Fruit fly (Drosophila melanogaster) whole organism, embryonic: Measurements from ENCODE around the gene PGAP2.
A peak's percentile ranks its signal among the peaks of the same experiment; 100 is the strongest.

Experiments used
- Bdp1 ChIP-seq: fragments of 200-800 bp; sonication (Bioruptor generic); optimal IDR thresholded peaks from 3 replicates; lab custom pipeline; 2016; ENCODE audit warnings: missing biosample characterization, missing genetic modification characterization
- CG10209 ChIP-seq: fragments of 200-800 bp; sonication (Bioruptor generic); optimal IDR thresholded peaks from 3 replicates; lab custom pipeline; 2017; ENCODE audit warnings: missing biosample characterization, mild to moderate bottlenecking, missing genetic modification characterization, missing genetic modification reagents
- CG12236 ChIP-seq: fragments of 200-800 bp; sonication (Bioruptor generic); optimal IDR thresholded peaks from 2 replicates; lab custom pipeline; 2016; ENCODE audit warnings: missing biosample characterization, missing genetic modification characterization
- CG12769 ChIP-seq: fragments of 200-800 bp; sonication (Bioruptor generic); optimal IDR thresholded peaks from 2 replicates; lab custom pipeline; 2019; ENCODE audit warnings: missing biosample characterization, mild to moderate bottlenecking, missing genetic modification characterization, moderate library complexity
- CG1602 ChIP-seq: fragments of 200-800 bp; sonication (Bioruptor generic); optimal IDR thresholded peaks from 3 replicates; lab custom pipeline; 2016; ENCODE audit warnings: missing biosample characterization, missing genetic modification characterization
- CG33557 ChIP-seq: fragments of 200-800 bp; sonication (Bioruptor generic); optimal IDR thresholded peaks from 2 replicates; lab custom pipeline; 2019; ENCODE audit warnings: missing biosample characterization, mild to moderate bottlenecking, missing genetic modification characterization, moderate library complexity
- CG3995 ChIP-seq: fragments of 200-800 bp; sonication (Bioruptor generic); optimal IDR thresholded peaks from 3 replicates; lab custom pipeline; 2016; ENCODE audit warnings: missing biosample characterization, missing genetic modification characterization
- CG5180 ChIP-seq: fragments of 200-800 bp; sonication (Bioruptor generic); optimal IDR thresholded peaks from 3 replicates; lab custom pipeline; 2017; ENCODE audit warnings: missing biosample characterization, missing genetic modification characterization, mild to moderate bottlenecking, moderate library complexity, missing genetic modification reagents
- CG8290 ChIP-seq, 3 experiments: fragments of 200-800 bp; sonication (Bioruptor generic); optimal IDR thresholded peaks; 2 replicates each; lab custom pipeline; 2016 to 2019; ENCODE audit warnings: missing biosample characterization in 3 of 3, missing genetic modification characterization in 3 of 3, mild to moderate bottlenecking in 2 of 3, moderate library complexity in 1 of 3
- CG8388 ChIP-seq: fragments of 200-800 bp; sonication (Bioruptor generic); optimal IDR thresholded peaks from 2 replicates; lab custom pipeline; 2019; ENCODE audit warnings: missing biosample characterization, mild to moderate bottlenecking, missing genetic modification characterization, moderate library complexity
- CG8944 ChIP-seq: fragments of 200-800 bp; sonication (Bioruptor generic); optimal IDR thresholded peaks from 3 replicates; lab custom pipeline; 2016; ENCODE audit warnings: missing biosample characterization, missing genetic modification characterization
- D ChIP-seq, 2 experiments: fragments of 200-800 bp in 1 of 2; fragments of >200 bp in 1 of 2; sonication (Bioruptor generic) in 1 of 2; optimal IDR thresholded peaks; 2 replicates in 1 of 2; 3 replicates in 1 of 2; lab custom pipeline; 2017; ENCODE audit warnings: mild to moderate bottlenecking in 1 of 2, missing biosample characterization in 1 of 2, missing genetic modification characterization in 1 of 2, missing genetic modification reagents in 1 of 2
- Dll ChIP-seq: fragments of 200-800 bp; sonication (Bioruptor generic); IDR thresholded peaks from 4 replicates; pipeline ENCODE4 v1.3.6; 2022; ENCODE audit warnings: missing biosample characterization, missing genetic modification characterization; ENCODE audit not compliant: partially characterized antibody
- Dref ChIP-seq: fragments of 200-800 bp; sonication (Bioruptor generic); IDR thresholded peaks from 2 replicates; pipeline ENCODE4 v1.3.6; 2022; ENCODE audit warnings: missing biosample characterization, missing genetic modification characterization
- Drgx ChIP-seq: fragments of 200-800 bp; sonication (Bioruptor generic); IDR thresholded peaks from 2 replicates; pipeline ENCODE4 v1.3.6; 2022; ENCODE audit warnings: missing biosample characterization, missing genetic modification characterization
- E2f2 ChIP-seq: fragments of 200-800 bp; sonication (Bioruptor generic); IDR thresholded peaks from 2 replicates; pipeline ENCODE4 v1.3.6; 2022; ENCODE audit warnings: missing biosample characterization, missing genetic modification characterization
- Ets65A ChIP-seq: fragments of 200-800 bp; sonication (Bioruptor generic); peaks from one replicate; lab custom pipeline; 2016; ENCODE audit warnings: missing biosample characterization, missing genetic modification characterization
- HLH3B ChIP-seq: fragments of 200-800 bp; sonication (Bioruptor generic); IDR thresholded peaks from 2 replicates; pipeline ENCODE4 v1.3.6; 2022; ENCODE audit warnings: missing biosample characterization, missing genetic modification characterization
- Lhr ChIP-seq: fragments of 200-800 bp; sonication (Bioruptor generic); optimal IDR thresholded peaks from 3 replicates; lab custom pipeline; 2017; ENCODE audit warnings: mild to moderate bottlenecking, missing biosample characterization, missing genetic modification reagents, missing genetic modification characterization
- Med ChIP-seq: fragments of 200-800 bp; sonication (Bioruptor generic); peaks from one replicate; lab custom pipeline; 2016; ENCODE audit warnings: missing biosample characterization, missing genetic modification characterization, mild to moderate bottlenecking, inconsistent platforms, moderate library complexity
- NC2β ChIP-seq: fragments of 200-800 bp; sonication (Bioruptor generic); optimal IDR thresholded peaks from 2 replicates; lab custom pipeline; 2016; ENCODE audit warnings: missing biosample characterization, missing genetic modification characterization
- Nf-YC ChIP-seq: fragments of 200-800 bp; optimal IDR thresholded peaks from 3 replicates; lab custom pipeline; 2019; ENCODE audit warnings: missing biosample characterization, mild to moderate bottlenecking, missing genetic modification characterization, moderate library complexity
- Poxn ChIP-seq: fragments of 200-800 bp; sonication (Bioruptor generic); IDR thresholded peaks from 2 replicates; pipeline ENCODE4 v1.3.6; 2022; ENCODE audit warnings: missing biosample characterization, missing genetic modification characterization
- Taf1 ChIP-seq: fragments of 200-800 bp; sonication (Bioruptor generic); IDR thresholded peaks from 2 replicates; pipeline ENCODE4 v1.3.6; 2022; ENCODE audit warnings: missing biosample characterization, missing genetic modification characterization
- ab ChIP-seq: fragments of 200-800 bp; sonication (Bioruptor generic); optimal IDR thresholded peaks from 2 replicates; lab custom pipeline; 2016; ENCODE audit warnings: missing biosample characterization, missing genetic modification characterization
- ac ChIP-seq: fragments of 200-800 bp; sonication (Bioruptor generic); optimal IDR thresholded peaks from 3 replicates; lab custom pipeline; 2017; ENCODE audit warnings: missing biosample characterization, mild to moderate bottlenecking, missing genetic modification characterization
- bsh ChIP-seq, 2 experiments: fragments of 200-800 bp; sonication (Bioruptor generic); optimal IDR thresholded peaks; 2 replicates each; lab custom pipeline; 2017 to 2018; ENCODE audit warnings: mild to moderate bottlenecking in 2 of 2, missing biosample characterization in 2 of 2, missing genetic modification characterization in 2 of 2, moderate library complexity in 1 of 2
- chm ChIP-seq: fragments of 200-800 bp; sonication (Bioruptor generic); IDR thresholded peaks from 2 replicates; pipeline ENCODE4 v1.3.6; 2022; ENCODE audit warnings: missing biosample characterization, missing genetic modification characterization
- ci ChIP-seq: fragments of 200-800 bp; sonication (Bioruptor generic); IDR thresholded peaks from 3 replicates; pipeline ENCODE4 v1.3.6; 2022; ENCODE audit warnings: missing biosample characterization, missing genetic modification characterization
- crol ChIP-seq: fragments of 200-800 bp; sonication (Bioruptor generic); IDR thresholded peaks from 2 replicates; pipeline ENCODE4 v1.3.6; 2022; ENCODE audit warnings: missing biosample characterization, missing genetic modification characterization
- gcm ChIP-seq: fragments of 200-800 bp; sonication (Bioruptor generic); optimal IDR thresholded peaks from 2 replicates; lab custom pipeline; 2019; ENCODE audit warnings: missing biosample characterization, mild to moderate bottlenecking, missing genetic modification characterization, moderate library complexity
- kay ChIP-seq: fragments of 200-800 bp; sonication (Bioruptor generic); optimal IDR thresholded peaks from 2 replicates; lab custom pipeline; 2016; ENCODE audit warnings: missing biosample characterization, missing genetic modification characterization
- pnt ChIP-seq: fragments of 200-800 bp; sonication (Bioruptor generic); optimal IDR thresholded peaks from 3 replicates; lab custom pipeline; 2016; ENCODE audit warnings: missing biosample characterization, missing genetic modification characterization
- prd ChIP-seq, 3 experiments: fragments of >200 bp in 2 of 3; fragments of 200-800 bp in 1 of 3; sonication (Bioruptor generic) in 1 of 3; optimal IDR thresholded peaks in 2 of 3; IDR thresholded peaks in 1 of 3; 2 replicates in 2 of 3; 3 replicates in 1 of 3; pipeline versions ENCODE4 v1.3.6 to Lab custom; 2017 to 2022; ENCODE audit warnings: missing biosample characterization in 1 of 3, missing genetic modification characterization in 1 of 3
- run ChIP-seq: fragments of 200-800 bp; sonication (Bioruptor generic); optimal IDR thresholded peaks from 3 replicates; lab custom pipeline; 2018; ENCODE audit warnings: missing biosample characterization, mild to moderate bottlenecking, missing genetic modification characterization
- so ChIP-seq: fragments of 200-800 bp; sonication (Bioruptor generic); IDR thresholded peaks from 3 replicates; pipeline ENCODE4 v1.3.6; 2022; ENCODE audit warnings: missing biosample characterization, missing genetic modification characterization
- sr ChIP-seq: fragments of 200-800 bp; sonication (Bioruptor generic); IDR thresholded peaks from 3 replicates; pipeline ENCODE4 v1.3.6; 2022; ENCODE audit warnings: missing biosample characterization, missing genetic modification characterization
- trem ChIP-seq: fragments of 200-800 bp; optimal IDR thresholded peaks from 3 replicates; lab custom pipeline; 2019; ENCODE audit warnings: missing biosample characterization, mild to moderate bottlenecking, missing genetic modification characterization, moderate library complexity
- vvl ChIP-seq: fragments of 200-800 bp; sonication (Bioruptor generic); IDR thresholded peaks from 2 replicates; pipeline ENCODE4 v1.3.6; 2022; ENCODE audit warnings: missing biosample characterization, missing genetic modification characterization
- zf30C ChIP-seq: fragments of 200-800 bp; sonication (Bioruptor generic); optimal IDR thresholded peaks from 3 replicates; lab custom pipeline; 2018; ENCODE audit warnings: missing biosample characterization, mild to moderate bottlenecking, missing genetic modification characterization

Gene PGAP2

DNA sequence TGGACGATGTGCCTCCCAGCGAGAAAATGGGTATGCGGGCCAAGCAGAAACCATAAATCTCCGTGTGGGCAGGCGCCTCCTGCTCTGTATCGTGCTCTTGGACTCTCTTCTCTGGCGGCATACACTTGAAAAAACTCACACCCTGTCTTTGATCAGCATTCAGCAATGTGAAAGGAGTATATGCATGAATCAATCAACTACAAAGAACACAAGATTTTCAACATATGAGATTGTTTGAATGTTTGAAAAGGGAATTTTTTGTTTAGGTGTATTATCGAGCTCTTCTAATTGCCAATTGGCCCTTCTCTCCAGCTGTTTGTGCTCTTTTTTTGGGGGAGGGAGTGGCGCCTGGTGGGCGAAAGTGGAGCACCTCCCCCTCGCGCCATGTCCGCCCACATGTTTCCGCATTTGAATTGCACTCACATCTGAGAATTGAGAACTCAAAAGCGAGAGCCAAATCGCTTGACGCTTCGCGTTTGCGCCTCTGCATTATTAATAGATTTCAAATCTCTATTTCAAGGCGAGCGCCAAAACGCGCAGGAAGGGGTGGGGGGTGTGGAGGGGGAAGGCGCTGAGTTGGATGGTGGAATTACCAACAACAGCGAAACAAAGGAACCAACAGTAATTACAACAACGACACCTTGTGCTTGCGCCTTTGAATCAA lies 26.2 kb upstream of the PGAP2 start (continued):
- TF ChIP-seq ac (GFP tag; lab: Kevin White, UChicago) = no peak
- peak; percentile 73 for TF ChIP-seq CG8388 (GFP tag; lab: Kevin White, UChicago)
- no peak for TF ChIP-seq prd (optimal IDR thresholded peaks at IDR 0.05; lab: Kevin White, UChicago)
- peak; percentile 91 for TF ChIP-seq prd (GFP tag; IDR thresholded peaks at IDR 0.05; lab: Robert Waterston, UW)
- peak; percentile 7 for TF ChIP-seq Lhr
- peak; percentile 72 for TF ChIP-seq gcm (GFP tag; lab: Kevin White, UChicago)
- peak; percentile 40 for TF ChIP-seq trem (tag; lab: Kevin White, UChicago)
- no peak for TF ChIP-seq D (optimal IDR thresholded peaks at IDR 0.05; lab: Kevin White, UChicago)
- TF ChIP-seq D (GFP tag; optimal IDR thresholded peaks at IDR 0.05; lab: Kevin White, UChicago) = peak; percentile 82
- TF ChIP-seq Poxn (GFP tag; lab: Robert Waterston, UW) = peak; percentile 64; the same call in 1 of the 2 replicates
- peak; percentile 84 for TF ChIP-seq CG8944 (GFP tag; lab: Kevin White, UChicago)
- TF ChIP-seq Dref (GFP tag; lab: Robert Waterston, UW) = peak; percentile 38; the same call in 1 of the 2 replicates
- TF ChIP-seq chm (GFP tag; lab: Robert Waterston, UW) = peak; percentile 89
- peak; percentile 57 for TF ChIP-seq CG8290 (GFP tag; optimal IDR thresholded peaks at IDR 0.05; lab: Kevin White, UChicago)
- peak in 1 of 2 experiments; percentile 97 for TF ChIP-seq CG8290 (tag; optimal IDR thresholded peaks at IDR 0.05; lab: Kevin White, UChicago)
- TF ChIP-seq CG33557 = no peak
- peak; percentile 86 for TF ChIP-seq CG10209 (GFP tag; lab: Kevin White, UChicago)
- TF ChIP-seq Bdp1 (GFP tag; lab: Kevin White, UChicago) = peak; percentile 60
- peak; percentile 69 for TF ChIP-seq E2f2 (GFP tag; lab: Robert Waterston, UW)
- TF ChIP-seq pnt = peak; percentile 88
- TF ChIP-seq run = peak; percentile 54
- peak; percentile 60 for TF ChIP-seq CG12236 (GFP tag; lab: Kevin White, UChicago)
- TF ChIP-seq Taf1 (GFP tag; lab: Robert Waterston, UW) = peak; percentile 76
- TF ChIP-seq Dll (GFP tag; lab: Robert Waterston, UW) = no peak
- peak; percentile 59 for TF ChIP-seq NC2β (GFP tag; lab: Kevin White, UChicago)
- peak; percentile 58 for TF ChIP-seq ab (GFP tag; lab: Kevin White, UChicago)
- TF ChIP-seq kay (GFP tag; lab: Kevin White, UChicago) = peak; percentile 65

DNA sequence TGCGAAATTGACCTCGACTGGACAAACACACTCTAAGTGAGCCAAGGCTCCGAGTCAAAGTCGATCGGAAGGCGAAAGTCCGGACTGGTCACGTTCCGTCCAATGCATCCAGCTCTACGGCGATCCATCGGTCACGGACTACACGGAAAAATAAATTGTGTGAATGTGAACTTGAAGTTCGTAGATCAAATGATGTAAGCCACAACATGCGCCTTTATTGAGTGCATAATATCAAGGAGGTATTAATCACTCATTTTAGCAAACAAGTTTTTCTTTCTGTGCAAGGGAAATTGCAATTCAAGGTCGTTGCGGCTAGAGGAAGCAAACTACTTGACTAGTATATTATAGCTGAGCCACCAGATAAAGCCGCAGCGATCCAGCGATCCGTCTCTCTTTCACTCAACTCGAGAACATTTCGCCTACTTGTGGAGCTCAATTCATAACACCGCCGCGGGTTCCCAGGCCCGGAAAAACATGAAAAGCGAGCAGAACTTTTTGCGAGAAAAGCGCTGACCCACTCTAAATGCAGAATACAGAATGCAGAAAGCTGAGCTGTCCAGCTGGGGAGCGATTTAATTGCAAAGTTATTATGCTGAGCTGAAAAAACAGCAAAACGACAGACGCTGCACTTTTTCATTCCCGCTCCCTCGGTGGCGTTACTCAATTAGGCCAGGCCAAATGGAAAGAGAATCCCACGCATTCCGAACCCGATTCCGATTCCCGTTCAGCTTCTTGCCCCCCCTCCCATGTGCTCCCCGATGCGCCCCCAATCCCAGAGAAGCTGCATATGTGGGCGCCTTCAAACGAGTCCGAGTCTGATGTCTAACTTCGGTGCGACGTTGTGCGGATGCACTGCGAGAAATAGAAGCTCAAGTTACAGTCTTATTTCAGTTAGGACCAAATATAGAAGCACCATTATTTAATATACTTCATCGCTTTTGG lies 24.8 kb upstream of the PGAP2 start:
- 0 out of 2 replicates have a peak, but pooled peaks have one; percentile 15 for TF ChIP-seq vvl
- peak; percentile 76 for TF ChIP-seq crol
- TF ChIP-seq CG12769 = peak; percentile 46
- peak; percentile 9 for TF ChIP-seq Ets65A (GFP tag; lab: Kevin White, UChicago)
- TF ChIP-seq sr = peak; percentile 88
- TF ChIP-seq CG5180 (GFP tag; lab: Kevin White, UChicago) = peak; percentile 50
- peak; percentile 3 for TF ChIP-seq zf30C (GFP tag; lab: Kevin White, UChicago)
- no peak for TF ChIP-seq Nf-YC (tag; lab: Kevin White, UChicago)
- peak; percentile 58 for TF ChIP-seq Drgx (GFP tag; lab: Robert Waterston, UW)
- peak in 1 of 2 experiments; percentile 34 for TF ChIP-seq bsh (GFP tag; optimal IDR thresholded peaks at IDR 0.05; lab: Kevin White, UChicago)
- TF ChIP-seq so = peak; percentile 6; the same call in 1 of the 3 replicates
- TF ChIP-seq CG1602 (GFP tag; lab: Kevin White, UChicago) = no peak
- TF ChIP-seq ci (GFP tag; lab: Robert Waterston, UW) = peak; percentile 62; the same call in 2 of the 3 replicates
- TF ChIP-seq Med (GFP tag; lab: Kevin White, UChicago) = peak; percentile 47
- TF ChIP-seq CG3995 (GFP tag; lab: Kevin White, UChicago) = no peak
- TF ChIP-seq HLH3B (GFP tag; lab: Robert Waterston, UW) = 0 out of 2 replicates have a peak, but pooled peaks have one; percentile 11
- no peak for TF ChIP-seq D (optimal IDR thresholded peaks at IDR 0.05; lab: Kevin White, UChicago)
- TF ChIP-seq D (GFP tag; optimal IDR thresholded peaks at IDR 0.05; lab: Kevin White, UChicago) = no peak
- TF ChIP-seq, all 482 proteins: peak for 13
